Worm (Caenorhabditis elegans): ENCODE measurements around the gene ttr-28.

The ttr-28 gene

DNA sequence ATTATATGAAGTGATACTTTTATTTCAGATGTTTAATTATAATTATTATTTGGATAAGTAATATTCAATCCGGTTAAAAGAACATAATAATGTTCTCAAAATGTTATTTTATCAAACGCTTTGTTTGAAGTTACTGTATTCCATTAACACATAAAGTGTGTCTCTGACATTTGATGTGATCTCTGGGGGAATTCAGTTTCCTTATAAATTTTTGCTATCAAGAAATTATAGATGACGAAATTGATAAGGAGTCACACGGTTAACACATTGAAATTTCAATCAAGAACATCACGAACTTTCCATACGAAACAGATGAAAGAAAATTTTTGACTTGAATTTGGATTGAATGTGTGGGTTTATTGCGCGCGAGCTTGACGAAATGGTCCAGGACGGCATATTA is 16.7 kb upstream of the ttr-28 start:
- no peak for TF ChIP-seq ceh-82 (tag; optimal IDR thresholded peaks at IDR 0.05)
- TF ChIP-seq ztf-11 (tag; optimal IDR thresholded peaks at IDR 0.05): no peak
- TF ChIP-seq F13H6.1 (tag; optimal IDR thresholded peaks at IDR 0.05): no peak
- TF ChIP-seq nhr-129 (tag; optimal IDR thresholded peaks at IDR 0.05): no peak
- TF ChIP-seq lin-13 (GFP tag; optimal IDR thresholded peaks at IDR 0.05): no peak
- no peak for TF ChIP-seq ztf-1 (GFP tag; conservative IDR thresholded peaks at IDR 0.05)
- TF ChIP-seq R02D3.7 (tag; optimal IDR thresholded peaks at IDR 0.05): no peak
- no peak for TF ChIP-seq elt-3 (tag; optimal IDR thresholded peaks at IDR 0.05)
- no peak for TF ChIP-seq ztf-4 (tag; optimal IDR thresholded peaks at IDR 0.05)
- TF ChIP-seq ama-1 (optimal IDR thresholded peaks at IDR 0.05): no peak
- TF ChIP-seq unc-55 (GFP tag; optimal IDR thresholded peaks at IDR 0.05): no peak
- TF ChIP-seq sma-3 (GFP tag; optimal IDR thresholded peaks at IDR 0.05): no peak
- no peak for TF ChIP-seq aly-2 (tag; optimal IDR thresholded peaks at IDR 0.05)
- no peak for TF ChIP-seq lin-11 (tag; optimal IDR thresholded peaks at IDR 0.05)
- TF ChIP-seq nhr-6 (tag; optimal IDR thresholded peaks at IDR 0.05): no peak
- TF ChIP-seq nhr-12 (tag; optimal IDR thresholded peaks at IDR 0.05): no peak
- no peak for TF ChIP-seq nhr-21 (tag; optimal IDR thresholded peaks at IDR 0.05)
- no peak for TF ChIP-seq alr-1 (tag; optimal IDR thresholded peaks at IDR 0.05)
- no peak for TF ChIP-seq Y55F3AM.14 (GFP tag; optimal IDR thresholded peaks at IDR 0.05)
- TF ChIP-seq crh-2 (tag; optimal IDR thresholded peaks at IDR 0.05): peak; percentile 43
- peak; percentile 73 for TF ChIP-seq fos-1 (tag; optimal IDR thresholded peaks at IDR 0.05)
- TF ChIP-seq nhr-11 (tag; optimal IDR thresholded peaks at IDR 0.05): no peak
- TF ChIP-seq gmeb-1 (tag; optimal IDR thresholded peaks at IDR 0.05): peak; percentile 34
- no peak for TF ChIP-seq blmp-1 (tag; optimal IDR thresholded peaks at IDR 0.05; ENCODE audit: insufficient read depth)
- TF ChIP-seq sma-9 (GFP tag; optimal IDR thresholded peaks at IDR 0.05): peak; percentile 75
- TF ChIP-seq sma-9 (tag; optimal IDR thresholded peaks at IDR 0.05): no peak
- TF ChIP-seq zag-1 (tag; optimal IDR thresholded peaks at IDR 0.05): no peak
- no peak for TF ChIP-seq skn-1 (tag; optimal IDR thresholded peaks at IDR 0.05)
- no peak for TF ChIP-seq snpc-4 (tag; optimal IDR thresholded peaks at IDR 0.05)
- TF ChIP-seq nhr-23 (tag; optimal IDR thresholded peaks at IDR 0.05): no peak

DNA sequence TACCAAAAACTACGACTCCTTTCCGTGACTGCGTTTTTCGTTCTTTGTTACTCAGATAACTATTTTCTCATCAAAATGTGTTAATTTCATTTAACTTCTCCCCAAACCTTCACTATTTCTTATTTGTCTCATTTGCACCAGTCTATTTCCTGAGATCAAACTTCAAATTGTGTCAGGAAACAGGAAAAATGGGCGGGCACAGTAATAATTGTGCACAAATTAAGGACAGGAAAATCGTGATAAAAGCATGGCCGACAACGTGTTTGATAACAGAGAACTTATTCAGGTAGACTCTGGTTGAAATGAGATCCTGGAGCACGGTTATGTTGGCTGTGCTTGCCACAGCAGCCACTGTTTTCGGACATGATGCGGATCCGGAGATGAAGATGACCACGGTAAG is 14.7 kb upstream of the ttr-28 start, which contains the start of gene lipl-1:
Gene lipl-1 (plus strand): TSS at position 282 of the 400 bp plus-strand sequence.
- no peak for TF ChIP-seq nhr-237 (tag; optimal IDR thresholded peaks at IDR 0.05)
- peak; percentile 3 for TF ChIP-seq fos-1 (tag; optimal IDR thresholded peaks at IDR 0.05)
- TF ChIP-seq mab-5 (tag; optimal IDR thresholded peaks at IDR 0.05): no peak
- no peak for TF ChIP-seq aly-2 (tag; optimal IDR thresholded peaks at IDR 0.05)
- TF ChIP-seq unc-39 (tag; optimal IDR thresholded peaks at IDR 0.05): no peak
- TF ChIP-seq ztf-1 (GFP tag; conservative IDR thresholded peaks at IDR 0.05): no peak
- TF ChIP-seq crh-2 (tag; optimal IDR thresholded peaks at IDR 0.05): no peak

DNA sequence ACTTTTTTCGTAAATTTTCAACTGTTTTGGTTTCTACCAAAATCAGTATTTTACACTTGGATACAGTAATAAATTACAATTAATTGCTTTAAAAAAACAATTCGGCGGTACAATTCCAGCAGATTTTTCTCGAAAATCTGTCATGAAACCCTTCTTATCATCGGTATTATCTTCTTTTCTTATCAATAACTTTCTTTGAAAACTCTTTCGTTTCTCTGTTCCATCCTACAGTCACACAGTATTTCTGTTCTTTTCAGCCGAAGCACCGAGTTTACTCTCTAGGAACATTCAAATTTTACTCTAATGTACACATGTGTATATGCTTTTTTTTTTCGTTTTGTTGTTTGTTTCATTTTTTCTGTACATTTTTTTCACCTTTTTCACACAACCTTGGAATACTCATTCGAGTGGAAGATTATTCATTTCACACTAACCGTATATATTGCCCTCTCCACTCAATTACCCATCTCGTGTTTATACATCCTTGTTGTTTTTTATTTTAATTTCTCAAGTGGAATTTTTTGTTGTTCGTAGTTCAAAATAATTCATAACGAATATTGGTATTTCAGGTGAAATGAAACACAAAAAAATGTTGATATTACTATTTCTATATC is 4.7 kb upstream of the ttr-28 start, which contains the start of gene nid-1:
Gene nid-1 (plus strand): TSS at position 564 of the 614 bp plus-strand sequence.
- TF ChIP-seq fos-1 (tag; optimal IDR thresholded peaks at IDR 0.05) (peak; percentile 20), crh-2 (tag; optimal IDR thresholded peaks at IDR 0.05) (peak; percentile 28), gmeb-1 (tag; optimal IDR thresholded peaks at IDR 0.05) (peak; percentile 8), sma-9 (GFP tag; optimal IDR thresholded peaks at IDR 0.05) (peak; percentile 51), sma-9 (tag; optimal IDR thresholded peaks at IDR 0.05) (no peak), snpc-4 (tag; optimal IDR thresholded peaks at IDR 0.05) (no peak)

DNA sequence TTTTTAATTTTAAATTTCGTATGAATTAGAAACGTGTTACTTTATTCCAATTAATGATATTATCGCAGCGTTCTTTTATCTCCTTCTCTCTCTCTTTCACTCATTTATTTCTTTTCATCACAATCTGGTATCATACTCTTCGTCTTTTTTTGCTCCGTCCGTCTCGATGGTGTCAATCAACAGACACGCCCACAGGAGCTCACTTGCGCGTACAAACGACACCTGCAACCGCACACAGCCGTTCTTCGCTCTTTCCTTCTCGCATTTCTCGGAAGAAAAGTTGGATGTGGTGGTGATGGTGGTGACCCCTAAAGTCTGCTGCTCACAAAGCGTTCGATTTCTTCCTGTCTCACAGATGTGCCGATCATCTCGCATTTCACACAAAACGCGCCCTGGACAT is 3.6 kb upstream of the ttr-28 start:
- no peak for TF ChIP-seq zag-1 (tag; optimal IDR thresholded peaks at IDR 0.05)
- TF ChIP-seq ceh-16 (tag; optimal IDR thresholded peaks at IDR 0.05): no peak
- TF ChIP-seq R02D3.7 (tag; optimal IDR thresholded peaks at IDR 0.05): no peak
- TF ChIP-seq gmeb-1 (tag; optimal IDR thresholded peaks at IDR 0.05): no peak
- TF ChIP-seq Y55F3AM.14 (GFP tag; optimal IDR thresholded peaks at IDR 0.05): no peak
- TF ChIP-seq snpc-4 (tag; optimal IDR thresholded peaks at IDR 0.05): no peak
- no peak for TF ChIP-seq elt-1 (tag; optimal IDR thresholded peaks at IDR 0.05)
- TF ChIP-seq F13H6.1 (tag; optimal IDR thresholded peaks at IDR 0.05): no peak
- no peak for TF ChIP-seq nhr-23 (tag; optimal IDR thresholded peaks at IDR 0.05)
- no peak for TF ChIP-seq mab-5 (tag; optimal IDR thresholded peaks at IDR 0.05)
- no peak for TF ChIP-seq lsy-2 (tag; optimal IDR thresholded peaks at IDR 0.05)
- no peak for TF ChIP-seq nhr-12 (tag; optimal IDR thresholded peaks at IDR 0.05)
- no peak for TF ChIP-seq fos-1 (tag; optimal IDR thresholded peaks at IDR 0.05)
- TF ChIP-seq crh-2 (tag; optimal IDR thresholded peaks at IDR 0.05): no peak
- no peak for TF ChIP-seq alr-1 (tag; optimal IDR thresholded peaks at IDR 0.05)
- TF ChIP-seq sma-3 (GFP tag; optimal IDR thresholded peaks at IDR 0.05): no peak
- TF ChIP-seq nhr-129 (tag; optimal IDR thresholded peaks at IDR 0.05): no peak
- no peak for TF ChIP-seq nhr-11 (tag; optimal IDR thresholded peaks at IDR 0.05)
- TF ChIP-seq unc-39 (tag; optimal IDR thresholded peaks at IDR 0.05): no peak
- no peak for TF ChIP-seq dmd-4 (tag; optimal IDR thresholded peaks at IDR 0.05)

All from whole organism, L2 larva.